Worm (Caenorhabditis elegans) whole organism, L4 larva: ENCODE data around the gene lurp-3.

ENCODE experiments used
- D1046.2 ChIP-seq: fragments of 200-800 bp; sonication (Bioruptor generic); IDR thresholded peaks from 2 replicates; pipeline ENCODE4 v1.3.6; 2022; ENCODE audit warnings: missing genetic modification characterization, missing compliant biosample characterization
- F26F4.8 ChIP-seq: fragments of 200-800 bp; sonication (Bioruptor generic); conservative IDR thresholded peaks from 2 replicates; pipeline ENCODE4 v1.3.6; 2022; ENCODE audit warnings: missing genetic modification characterization, missing compliant biosample characterization
- F49E8.2 ChIP-seq: sonication (generic microtip); optimal IDR thresholded peaks from 2 replicates; lab custom pipeline; 2016; ENCODE audit warnings: missing compliant biosample characterization, mild to moderate bottlenecking, missing genetic modification characterization, borderline replicate concordance
- R02D3.7 ChIP-seq: fragments of 150-350 bp; sonication (generic microtip); optimal IDR thresholded peaks from 3 replicates; lab custom pipeline; 2014; ENCODE audit warnings: missing biosample characterization, missing genetic modification characterization
- T20F7.1 ChIP-seq: fragments of 200-800 bp; sonication (Bioruptor generic); optimal IDR thresholded peaks from 2 replicates; lab custom pipeline; 2018; ENCODE audit warnings: mild to moderate bottlenecking, missing genetic modification characterization, missing compliant biosample characterization
- Y105C5A.15 ChIP-seq: fragments of 200-800 bp; sonication (Bioruptor generic); IDR thresholded peaks from 2 replicates; pipeline ENCODE4 v1.3.6; 2022; ENCODE audit warnings: missing genetic modification characterization, missing compliant biosample characterization
- Y48G9A.11 ChIP-seq: fragments of 200-800 bp; sonication (Bioruptor generic); IDR thresholded peaks from 2 replicates; pipeline ENCODE4 v1.3.6; 2022; ENCODE audit warnings: missing genetic modification reagents, missing genetic modification characterization, missing compliant biosample characterization
- Y5F2A.4 ChIP-seq: fragments of 200-800 bp; sonication (Bioruptor generic); optimal IDR thresholded peaks from 2 replicates; lab custom pipeline; 2018; ENCODE audit warnings: mild to moderate bottlenecking, missing genetic modification characterization, missing compliant biosample characterization
- ZK337.2 ChIP-seq: fragments of 200-800 bp; sonication (Bioruptor generic); IDR thresholded peaks from 2 replicates; pipeline ENCODE4 v1.3.6; 2022; ENCODE audit warnings: missing genetic modification reagents, missing genetic modification characterization, missing compliant biosample characterization
- aha-1 ChIP-seq: fragments of 150-350 bp; peaks from one replicate; lab custom pipeline; 2014; ENCODE audit warnings: missing biosample characterization, missing genetic modification characterization
- aly-2 ChIP-seq: sonication (generic microtip); optimal IDR thresholded peaks from 2 replicates; lab custom pipeline; 2018; ENCODE audit warnings: missing biosample characterization, missing genetic modification characterization
- ces-1 ChIP-seq: fragments of 150-350 bp; sonication (generic microtip); optimal IDR thresholded peaks from 4 replicates; lab custom pipeline; 2014; ENCODE audit warnings: missing biosample characterization, missing genetic modification reagents, missing genetic modification characterization
- cey-2 ChIP-seq: sonication (generic microtip); optimal IDR thresholded peaks from 3 replicates; lab custom pipeline; 2017; ENCODE audit warnings: missing genetic modification characterization, mild to moderate bottlenecking, missing compliant biosample characterization, antibody characterized with exemption, borderline replicate concordance; ENCODE audit not compliant: insufficient read depth
- ctbp-1 ChIP-seq: fragments of 200-800 bp; sonication (Bioruptor generic); IDR thresholded peaks from 2 replicates; pipeline ENCODE4 v1.3.6; 2022; ENCODE audit warnings: missing genetic modification reagents, missing genetic modification characterization, missing compliant biosample characterization
- daf-12 ChIP-seq: fragments of 150-350 bp; optimal IDR thresholded peaks from 2 replicates; lab custom pipeline; 2014; ENCODE audit warnings: missing biosample characterization, missing genetic modification reagents, missing genetic modification characterization
- dmd-6 ChIP-seq: fragments of 200-800 bp; sonication (Bioruptor generic); IDR thresholded peaks from 2 replicates; pipeline ENCODE4 v1.3.6; 2022; ENCODE audit warnings: missing genetic modification reagents, missing genetic modification characterization, missing compliant biosample characterization
- dpl-1 ChIP-seq: fragments of 150-350 bp; optimal IDR thresholded peaks from 2 replicates; lab custom pipeline; 2014; ENCODE audit warnings: missing biosample characterization, missing genetic modification reagents, missing genetic modification characterization
- duxl-1 ChIP-seq: sonication (generic microtip); optimal IDR thresholded peaks from 2 replicates; lab custom pipeline; 2016; ENCODE audit warnings: mild to moderate bottlenecking, missing genetic modification characterization, moderate library complexity, missing compliant biosample characterization; ENCODE audit not compliant: poor library complexity
- dve-1 ChIP-seq: sonication (generic microtip); optimal IDR thresholded peaks from 2 replicates; lab custom pipeline; 2017; ENCODE audit warnings: antibody characterized with exemption, mild to moderate bottlenecking, missing genetic modification characterization, missing compliant biosample characterization; ENCODE audit not compliant: insufficient read depth
- egl-27 ChIP-seq: sonication (generic microtip); optimal IDR thresholded peaks from 3 replicates; lab custom pipeline; 2017; ENCODE audit warnings: missing biosample characterization, missing genetic modification reagents, missing genetic modification characterization
- egl-43 ChIP-seq: fragments of 200-800 bp; sonication (Bioruptor generic); IDR thresholded peaks from 2 replicates; pipeline ENCODE4 v1.3.6; 2022; ENCODE audit warnings: missing genetic modification reagents, missing genetic modification characterization, missing compliant biosample characterization
- fos-1 ChIP-seq: fragments of 150-350 bp; optimal IDR thresholded peaks from 2 replicates; lab custom pipeline; 2014; ENCODE audit warnings: missing biosample characterization, missing genetic modification characterization
- gei-8 ChIP-seq: fragments of 200-800 bp; sonication (Bioruptor generic); optimal IDR thresholded peaks from 2 replicates; lab custom pipeline; 2018; ENCODE audit warnings: mild to moderate bottlenecking, missing genetic modification characterization, missing compliant biosample characterization
- hif-1 ChIP-seq, 2 experiments: sonication (generic microtip); optimal IDR thresholded peaks; 2 replicates each; lab custom pipeline; 2016 to 2017; ENCODE audit warnings: missing compliant biosample characterization in 2 of 2, missing genetic modification characterization in 2 of 2, missing genetic modification reagents in 2 of 2, missing genotype in 2 of 2, mild to moderate bottlenecking in 1 of 2
- hmg-1.1 ChIP-seq: fragments of 200-800 bp; sonication (Bioruptor generic); IDR thresholded peaks from 2 replicates; pipeline ENCODE4 v1.3.6; 2022; ENCODE audit warnings: missing genetic modification reagents, missing genetic modification characterization, missing compliant biosample characterization
- lin-13 ChIP-seq: fragments of 150-350 bp; optimal IDR thresholded peaks from 2 replicates; lab custom pipeline; 2014; ENCODE audit warnings: missing biosample characterization, missing genetic modification reagents, missing genetic modification characterization
- lin-15B ChIP-seq: fragments of 150-350 bp; sonication (generic microtip); optimal IDR thresholded peaks from 3 replicates; lab custom pipeline; 2014; ENCODE audit warnings: missing biosample characterization, missing genetic modification characterization
- lsy-2 ChIP-seq, 2 experiments: fragments of 150-350 bp in 1 of 2; sonication (generic microtip) in 1 of 2; optimal IDR thresholded peaks; 2 replicates each; lab custom pipeline; 2014 to 2017; ENCODE audit warnings: missing biosample characterization in 2 of 2, missing genetic modification characterization in 2 of 2
- mdl-1 ChIP-seq, 2 experiments: fragments of 150-350 bp in 1 of 2; sonication (generic microtip) in 1 of 2; optimal IDR thresholded peaks; 2 replicates each; lab custom pipeline; 2014 to 2017; ENCODE audit warnings: missing biosample characterization in 2 of 2, missing genetic modification characterization in 2 of 2
- mes-2 ChIP-seq: sonication (generic microtip); optimal IDR thresholded peaks from 2 replicates; lab custom pipeline; 2016; ENCODE audit warnings: missing genotype, mild to moderate bottlenecking, missing genetic modification characterization, missing compliant biosample characterization; ENCODE audit not compliant: poor library complexity, severe bottlenecking
- nhr-10 ChIP-seq: fragments of 150-350 bp; optimal IDR thresholded peaks from 2 replicates; lab custom pipeline; 2014; ENCODE audit warnings: missing biosample characterization, missing genetic modification characterization
- nhr-102 ChIP-seq: sonication (generic microtip); optimal IDR thresholded peaks from 2 replicates; lab custom pipeline; 2016; ENCODE audit warnings: mild to moderate bottlenecking, missing genetic modification characterization, moderate library complexity, missing compliant biosample characterization
- nhr-25 ChIP-seq: sonication (generic microtip); optimal IDR thresholded peaks from 2 replicates; lab custom pipeline; 2017; ENCODE audit warnings: missing genetic modification characterization, mild to moderate bottlenecking, missing compliant biosample characterization, antibody characterized with exemption, moderate library complexity, borderline replicate concordance; ENCODE audit not compliant: insufficient read depth
- nhr-41 ChIP-seq: fragments of 200-800 bp; sonication (Bioruptor generic); IDR thresholded peaks from 2 replicates; pipeline ENCODE4 v1.3.6; 2022; ENCODE audit warnings: missing genetic modification reagents, missing genetic modification characterization, missing compliant biosample characterization
- nhr-48 ChIP-seq: sonication (generic microtip); optimal IDR thresholded peaks from 2 replicates; lab custom pipeline; 2016; ENCODE audit warnings: mild to moderate bottlenecking, missing genetic modification characterization, missing compliant biosample characterization
- nhr-6 ChIP-seq: fragments of 150-350 bp; optimal IDR thresholded peaks from 2 replicates; lab custom pipeline; 2014; ENCODE audit warnings: missing biosample characterization, missing genetic modification characterization
- php-3 ChIP-seq: fragments of 200-800 bp; sonication (Bioruptor generic); IDR thresholded peaks from 2 replicates; pipeline ENCODE4 v1.3.6; 2022; ENCODE audit warnings: missing genetic modification reagents, missing genetic modification characterization, missing compliant biosample characterization
- set-16 ChIP-seq: fragments of 200-800 bp; sonication (Bioruptor generic); IDR thresholded peaks from 2 replicates; pipeline ENCODE4 v1.3.6; 2022; ENCODE audit warnings: missing genetic modification reagents, missing genetic modification characterization, missing compliant biosample characterization
- skn-1 ChIP-seq: fragments of 150-350 bp; optimal IDR thresholded peaks from 2 replicates; lab custom pipeline; 2014; ENCODE audit warnings: missing biosample characterization, missing genetic modification characterization
- tra-1 ChIP-seq: fragments of 200-800 bp; sonication (Bioruptor generic); IDR thresholded peaks from 2 replicates; pipeline ENCODE4 v1.3.6; 2022; ENCODE audit warnings: missing genetic modification reagents, missing genetic modification characterization, missing compliant biosample characterization
- unc-130 ChIP-seq: sonication (generic microtip); optimal IDR thresholded peaks from 2 replicates; lab custom pipeline; 2016; ENCODE audit warnings: missing genetic modification reagents, missing genetic modification characterization, missing compliant biosample characterization
- zag-1 ChIP-seq: fragments of 150-350 bp; optimal IDR thresholded peaks from 2 replicates; lab custom pipeline; 2014; ENCODE audit warnings: missing biosample characterization, missing genetic modification characterization
- zfp-2 ChIP-seq: sonication (generic microtip); optimal IDR thresholded peaks from 2 replicates; lab custom pipeline; 2016; ENCODE audit warnings: mild to moderate bottlenecking, missing genetic modification characterization, missing compliant biosample characterization
- zfp-3 ChIP-seq: fragments of 200-800 bp; sonication (Bioruptor generic); conservative IDR thresholded peaks from 2 replicates; pipeline ENCODE4 v1.3.6; 2022; ENCODE audit warnings: missing genetic modification reagents, missing genetic modification characterization, missing compliant biosample characterization
- zip-11 ChIP-seq: fragments of 200-800 bp; sonication (Bioruptor generic); IDR thresholded peaks from 2 replicates; pipeline ENCODE4 v1.3.6; 2022; ENCODE audit warnings: missing genetic modification characterization, missing compliant biosample characterization
- ztf-7 ChIP-seq: fragments of 150-350 bp; optimal IDR thresholded peaks from 2 replicates; lab custom pipeline; 2014; ENCODE audit warnings: missing biosample characterization, missing genetic modification characterization

lurp-3 gene

ce11 chrV:13407913-13408312, 47.6 kb upstream of the lurp-3 start, which contains the start of gene F53F1.3 (continued):
- TF ChIP-seq tra-1 (GFP tag; lab: Robert Waterston, UW) = no peak
- no peak for TF ChIP-seq hmg-1.1
- TF ChIP-seq ces-1 (GFP tag; lab: Kevin White, UChicago) = no peak
- TF ChIP-seq fos-1 = no peak
- TF ChIP-seq cey-2 (tag; lab: Kevin White, UChicago) = no peak
- TF ChIP-seq nhr-25 = no peak
- peak; percentile 22 for TF ChIP-seq T20F7.1 (GFP tag; lab: Kevin White, UChicago)
- peak; percentile 7 for TF ChIP-seq dve-1 (tag; lab: Kevin White, UChicago)
- no peak for TF ChIP-seq skn-1 (tag; lab: Kevin White, UChicago)
- no peak for TF ChIP-seq hif-1 (tag; optimal IDR thresholded peaks at IDR 0.05; lab: Kevin White, UChicago)
- TF ChIP-seq daf-12 (tag; lab: Kevin White, UChicago) = no peak
- TF ChIP-seq gei-8 (GFP tag; lab: Kevin White, UChicago) = no peak
- no peak for TF ChIP-seq zag-1 (tag; lab: Kevin White, UChicago)
- no peak; the same call in 1 of the 2 replicates for TF ChIP-seq dmd-6
- TF ChIP-seq nhr-41 (GFP tag; lab: Robert Waterston, UW) = no peak
- no peak for TF ChIP-seq nhr-10 (tag; lab: Kevin White, UChicago)
- no peak for TF ChIP-seq set-16 (GFP tag; lab: Robert Waterston, UW)
- no peak for TF ChIP-seq unc-130 (GFP tag; lab: Kevin White, UChicago)
- no peak for TF ChIP-seq lin-15B (tag; lab: Kevin White, UChicago)

ce11 chrV:13408440-13408839, 47.1 kb upstream of the lurp-3 start:
- TF ChIP-seq aha-1 (tag; lab: Kevin White, UChicago) (peak; percentile 94), nhr-6 (tag; lab: Kevin White, UChicago) (no peak), duxl-1 (tag; lab: Kevin White, UChicago) (peak; percentile 1)

ce11 chrV:13409089-13409488, 46.5 kb upstream of the lurp-3 start:
- peak; percentile 22 for TF ChIP-seq unc-130 (GFP tag; lab: Kevin White, UChicago)
- TF ChIP-seq hif-1 (tag; optimal IDR thresholded peaks at IDR 0.05; lab: Kevin White, UChicago) = peak in 1 of 2 experiments; percentile 1
- peak; percentile 65; the same call in 1 of the 2 replicates for TF ChIP-seq Y48G9A.11
- peak; percentile 90 for TF ChIP-seq mes-2 (tag; lab: Kevin White, UChicago)
- no peak for TF ChIP-seq aly-2 (tag; lab: Kevin White, UChicago)
- no peak for TF ChIP-seq lin-13 (GFP tag; lab: Kevin White, UChicago)
- TF ChIP-seq Y105C5A.15 (GFP tag; lab: Robert Waterston, UW) = no peak
- no peak for TF ChIP-seq dmd-6
- TF ChIP-seq ztf-7 (tag; lab: Kevin White, UChicago) = no peak
- no peak for TF ChIP-seq mdl-1 (tag; optimal IDR thresholded peaks at IDR 0.05; lab: Kevin White, UChicago)
- TF ChIP-seq php-3 (GFP tag; lab: Robert Waterston, UW) = no peak
- peak; percentile 87 for TF ChIP-seq dpl-1
- TF ChIP-seq ces-1 (GFP tag; lab: Kevin White, UChicago) = no peak
- TF ChIP-seq zfp-3 (GFP tag; lab: Robert Waterston, UW) = no peak
- TF ChIP-seq F49E8.2 (tag; lab: Kevin White, UChicago) = peak; percentile 18
- no peak for TF ChIP-seq D1046.2
- no peak for TF ChIP-seq Y5F2A.4
- 0 out of 2 replicates have a peak, but pooled peaks have one; percentile 23 for TF ChIP-seq ZK337.2
- no peak for TF ChIP-seq egl-27 (tag; lab: Kevin White, UChicago)
- no peak for TF ChIP-seq ctbp-1 (GFP tag; lab: Robert Waterston, UW)
- no peak for TF ChIP-seq F26F4.8 (GFP tag; lab: Robert Waterston, UW)
- peak; percentile 2 for TF ChIP-seq T20F7.1 (GFP tag; lab: Kevin White, UChicago)
- TF ChIP-seq zip-11 (GFP tag; lab: Robert Waterston, UW) = no peak
- TF ChIP-seq duxl-1 (tag; lab: Kevin White, UChicago) = no peak
- TF ChIP-seq R02D3.7 (tag; lab: Kevin White, UChicago) = no peak
- TF ChIP-seq lsy-2 (tag; optimal IDR thresholded peaks at IDR 0.05; lab: Kevin White, UChicago) = peak in 1 of 2 experiments; percentile 31
- peak; percentile 70 for TF ChIP-seq aha-1 (tag; lab: Kevin White, UChicago)
- TF ChIP-seq nhr-48 (tag; lab: Kevin White, UChicago) = no peak
- TF ChIP-seq set-16 (GFP tag; lab: Robert Waterston, UW) = no peak
- TF ChIP-seq lin-15B (tag; lab: Kevin White, UChicago) = no peak
- no peak for TF ChIP-seq zfp-2 (tag; lab: Kevin White, UChicago)
- TF ChIP-seq nhr-102 = no peak
- TF ChIP-seq egl-43 (GFP tag; lab: Robert Waterston, UW) = no peak
